Fruit fly (Drosophila melanogaster) whole organism, embryonic: ENCODE measurements around the gene CG15011.

Experiments used
- Awh ChIP-seq: fragments of 200-800 bp; sonication (Bioruptor generic); IDR thresholded peaks from 2 replicates; pipeline ENCODE4, ENCODE4 v1.3.6; 2022; ENCODE audit warnings: missing biosample characterization, missing genetic modification characterization
- BEAF-32 ChIP-seq: fragments of 200-800 bp; sonication (Bioruptor generic); optimal IDR thresholded peaks from 3 replicates; lab custom pipeline; 2017; ENCODE audit warnings: missing biosample characterization, missing genetic modification characterization, mild to moderate bottlenecking, moderate library complexity, missing genetic modification reagents
- CG10321 ChIP-seq: fragments of 200-800 bp; sonication (Bioruptor generic); IDR thresholded peaks from 2 replicates; pipeline ENCODE4 v1.3.6; 2022; ENCODE audit warnings: missing biosample characterization, missing genetic modification characterization
- CG10654 ChIP-seq: fragments of 200-800 bp; sonication (Bioruptor generic); optimal IDR thresholded peaks from 2 replicates; lab custom pipeline; 2016; ENCODE audit warnings: missing biosample characterization, missing genetic modification characterization
- CG11093 ChIP-seq: fragments of 200-800 bp; sonication (Bioruptor generic); IDR thresholded peaks from 3 replicates; pipeline ENCODE4 v1.3.6; 2022; ENCODE audit warnings: missing biosample characterization, missing genetic modification characterization
- CG16863 ChIP-seq: fragments of 200-800 bp; sonication (Bioruptor generic); optimal IDR thresholded peaks from 3 replicates; lab custom pipeline; 2016; ENCODE audit warnings: missing biosample characterization, missing genetic modification characterization
- CG17186 ChIP-seq: fragments of 200-800 bp; sonication (Bioruptor generic); optimal IDR thresholded peaks from 3 replicates; lab custom pipeline; 2017; ENCODE audit warnings: missing biosample characterization, missing genetic modification reagents, missing genetic modification characterization
- CG17361 ChIP-seq: fragments of 200-800 bp; sonication (Bioruptor generic); IDR thresholded peaks from 3 replicates; pipeline ENCODE4 v1.3.6; 2022; ENCODE audit warnings: missing biosample characterization, missing genetic modification characterization
- CG2875 ChIP-seq: fragments of 200-800 bp; sonication (Bioruptor generic); optimal IDR thresholded peaks from 2 replicates; lab custom pipeline; 2017; ENCODE audit warnings: missing biosample characterization, mild to moderate bottlenecking, missing genetic modification characterization, missing genetic modification reagents
- CG3163 ChIP-seq: fragments of 200-800 bp; sonication (Bioruptor generic); optimal IDR thresholded peaks from 3 replicates; lab custom pipeline; 2016; ENCODE audit warnings: missing biosample characterization, missing genetic modification characterization
- CG34224 ChIP-seq: fragments of 200-800 bp; sonication (Bioruptor generic); IDR thresholded peaks from 3 replicates; pipeline ENCODE4 v1.3.6; 2022; ENCODE audit warnings: missing biosample characterization, missing genetic modification characterization; ENCODE audit not compliant: partially characterized antibody
- CG34376 ChIP-seq: fragments of 200-800 bp; sonication (Bioruptor generic); optimal IDR thresholded peaks from 2 replicates; lab custom pipeline; 2018; ENCODE audit warnings: missing biosample characterization, mild to moderate bottlenecking, missing genetic modification characterization
- CG6854 ChIP-seq: fragments of 200-800 bp; sonication (Bioruptor generic); optimal IDR thresholded peaks from 3 replicates; lab custom pipeline; 2017; ENCODE audit warnings: missing biosample characterization, mild to moderate bottlenecking, missing genetic modification characterization
- CG7745 ChIP-seq: fragments of 200-800 bp; sonication (Bioruptor generic); optimal IDR thresholded peaks from 2 replicates; lab custom pipeline; 2018; ENCODE audit warnings: missing biosample characterization, mild to moderate bottlenecking, missing genetic modification characterization, moderate library complexity
- CG8089 ChIP-seq: fragments of 200-800 bp; sonication (Bioruptor generic); optimal IDR thresholded peaks from 3 replicates; lab custom pipeline; 2016; ENCODE audit warnings: missing biosample characterization, missing genetic modification characterization
- CoRest ChIP-seq: fragments of 200-800 bp; sonication (Bioruptor generic); optimal IDR thresholded peaks from 3 replicates; lab custom pipeline; 2018; ENCODE audit warnings: missing biosample characterization, mild to moderate bottlenecking, missing genetic modification characterization, moderate library complexity
- Eip74EF ChIP-seq, 2 experiments: fragments of 200-800 bp in 1 of 2; fragments of >200 bp in 1 of 2; sonication (Bioruptor generic) in 1 of 2; optimal IDR thresholded peaks; 2 replicates each; lab custom pipeline; 2017 to 2019; ENCODE audit warnings: missing biosample characterization in 2 of 2, missing genetic modification characterization in 2 of 2, mild to moderate bottlenecking in 1 of 2, moderate library complexity in 1 of 2
- Ets65A ChIP-seq: fragments of 200-800 bp; sonication (Bioruptor generic); peaks from one replicate; lab custom pipeline; 2016; ENCODE audit warnings: missing biosample characterization, missing genetic modification characterization
- HLH54F ChIP-seq: fragments of 200-800 bp; sonication (Bioruptor generic); optimal IDR thresholded peaks from 3 replicates; lab custom pipeline; 2016; ENCODE audit warnings: missing biosample characterization, missing genetic modification characterization
- Lpt ChIP-seq: fragments of >200 bp; optimal IDR thresholded peaks from 2 replicates; lab custom pipeline; 2018; ENCODE audit warnings: missing biosample characterization, missing genetic modification characterization
- MBD-R2 ChIP-seq: fragments of 200-800 bp; sonication (Bioruptor generic); IDR thresholded peaks from 2 replicates; pipeline ENCODE4 v1.3.6; 2022; ENCODE audit warnings: missing biosample characterization, missing genetic modification characterization
- Max ChIP-seq: fragments of 200-800 bp; sonication (Bioruptor generic); optimal IDR thresholded peaks from 2 replicates; lab custom pipeline; 2016; ENCODE audit warnings: missing biosample characterization, mild to moderate bottlenecking, missing genetic modification characterization
- Nf-YA ChIP-seq: fragments of 200-800 bp; sonication (Bioruptor generic); IDR thresholded peaks from 2 replicates; pipeline ENCODE4 v1.3.6; 2022; ENCODE audit warnings: missing biosample characterization, missing genetic modification characterization
- Scr ChIP-seq: fragments of 200-800 bp; sonication (Bioruptor generic); IDR thresholded peaks from 2 replicates; pipeline ENCODE4 v1.3.6; 2022; ENCODE audit warnings: missing biosample characterization, missing genetic modification characterization; ENCODE audit not compliant: partially characterized antibody
- TFAM ChIP-seq: fragments of 200-800 bp; sonication (Bioruptor generic); optimal IDR thresholded peaks from 2 replicates; lab custom pipeline; 2017; ENCODE audit warnings: missing biosample characterization, missing genetic modification characterization, inconsistent platforms
- Xrp1 ChIP-seq: fragments of 200-800 bp; sonication (Bioruptor generic); IDR thresholded peaks from 2 replicates; pipeline ENCODE4 v1.3.6; 2022; ENCODE audit warnings: missing biosample characterization, missing genetic modification characterization
- ab ChIP-seq: fragments of 200-800 bp; sonication (Bioruptor generic); optimal IDR thresholded peaks from 2 replicates; lab custom pipeline; 2016; ENCODE audit warnings: missing biosample characterization, missing genetic modification characterization
- ac ChIP-seq: fragments of 200-800 bp; sonication (Bioruptor generic); optimal IDR thresholded peaks from 3 replicates; lab custom pipeline; 2017; ENCODE audit warnings: missing biosample characterization, mild to moderate bottlenecking, missing genetic modification characterization
- br ChIP-seq: fragments of >200 bp; optimal IDR thresholded peaks from 2 replicates; lab custom pipeline; 2017
- chinmo ChIP-seq: fragments of 200-800 bp; sonication (Bioruptor generic); IDR thresholded peaks from 4 replicates; pipeline ENCODE4 v1.3.6; 2022; ENCODE audit warnings: missing biosample characterization, missing genetic modification characterization; ENCODE audit not compliant: partially characterized antibody
- danr ChIP-seq: fragments of 200-800 bp; sonication (Bioruptor generic); IDR thresholded peaks from 2 replicates; pipeline ENCODE4 v1.3.6; 2022; ENCODE audit warnings: missing biosample characterization, missing genetic modification characterization
- dmrt11E ChIP-seq: fragments of 200-800 bp; sonication (Bioruptor generic); optimal IDR thresholded peaks from 3 replicates; lab custom pipeline; 2018; ENCODE audit warnings: missing biosample characterization, mild to moderate bottlenecking, missing genetic modification characterization, moderate library complexity
- fd96Cb ChIP-seq: fragments of 200-800 bp; sonication (Bioruptor generic); optimal IDR thresholded peaks from 2 replicates; lab custom pipeline; 2018; ENCODE audit warnings: missing biosample characterization, mild to moderate bottlenecking, missing genetic modification characterization, moderate library complexity
- ind ChIP-seq: fragments of 200-800 bp; sonication (Bioruptor generic); optimal IDR thresholded peaks from 3 replicates; lab custom pipeline; 2016; ENCODE audit warnings: missing biosample characterization, missing genetic modification characterization
- mam ChIP-seq: fragments of 200-800 bp; sonication (Bioruptor generic); optimal IDR thresholded peaks from 3 replicates; lab custom pipeline; 2016; ENCODE audit warnings: missing biosample characterization, missing genetic modification characterization
- onecut ChIP-seq: fragments of 200-800 bp; sonication (Bioruptor generic); IDR thresholded peaks from 2 replicates; pipeline ENCODE4 v1.3.6; 2022; ENCODE audit warnings: missing biosample characterization, missing genetic modification characterization
- pan ChIP-seq, 4 experiments: fragments of >200 bp in 3 of 4; fragments of 200-800 bp in 1 of 4; sonication (Bioruptor generic) in 1 of 4; optimal IDR thresholded peaks in 3 of 4; IDR thresholded peaks in 1 of 4; 2 replicates each; pipeline versions ENCODE4 v1.3.6 to Lab custom; 2017 to 2022; ENCODE audit warnings: missing biosample characterization in 2 of 4, missing genetic modification characterization in 2 of 4, mixed read lengths in 1 of 4
- peb ChIP-seq: fragments of 200-800 bp; sonication (Bioruptor generic); IDR thresholded peaks from 2 replicates; pipeline ENCODE4 v1.3.6; 2022; ENCODE audit warnings: missing biosample characterization, missing genetic modification characterization
- pho ChIP-seq: fragments of 200-800 bp; sonication (Bioruptor generic); optimal IDR thresholded peaks from 2 replicates; lab custom pipeline; 2016; ENCODE audit warnings: missing biosample characterization, missing genetic modification characterization
- ranshi ChIP-seq: fragments of 200-800 bp; sonication (Bioruptor generic); IDR thresholded peaks from 2 replicates; pipeline ENCODE4 v1.3.6; 2022; ENCODE audit warnings: missing biosample characterization, missing genetic modification characterization
- salm ChIP-seq: fragments of 200-800 bp; sonication (Bioruptor generic); optimal IDR thresholded peaks from 2 replicates; lab custom pipeline; 2018; ENCODE audit warnings: missing biosample characterization, mild to moderate bottlenecking, missing genetic modification characterization
- sens ChIP-seq: fragments of 200-800 bp; sonication (Bioruptor generic); peaks from one replicate; lab custom pipeline; 2016; ENCODE audit warnings: missing biosample characterization, missing genetic modification characterization
- tin ChIP-seq: fragments of 200-800 bp; sonication (Bioruptor generic); optimal IDR thresholded peaks from 3 replicates; lab custom pipeline; 2016; ENCODE audit warnings: missing biosample characterization, missing genetic modification characterization
- vvl ChIP-seq: fragments of 200-800 bp; sonication (Bioruptor generic); IDR thresholded peaks from 2 replicates; pipeline ENCODE4 v1.3.6; 2022; ENCODE audit warnings: missing biosample characterization, missing genetic modification characterization
- zfh2 ChIP-seq: fragments of 200-800 bp; sonication (Bioruptor generic); optimal IDR thresholded peaks from 2 replicates; lab custom pipeline; 2016; ENCODE audit warnings: missing biosample characterization, missing genetic modification characterization

Gene CG15011

DNA sequence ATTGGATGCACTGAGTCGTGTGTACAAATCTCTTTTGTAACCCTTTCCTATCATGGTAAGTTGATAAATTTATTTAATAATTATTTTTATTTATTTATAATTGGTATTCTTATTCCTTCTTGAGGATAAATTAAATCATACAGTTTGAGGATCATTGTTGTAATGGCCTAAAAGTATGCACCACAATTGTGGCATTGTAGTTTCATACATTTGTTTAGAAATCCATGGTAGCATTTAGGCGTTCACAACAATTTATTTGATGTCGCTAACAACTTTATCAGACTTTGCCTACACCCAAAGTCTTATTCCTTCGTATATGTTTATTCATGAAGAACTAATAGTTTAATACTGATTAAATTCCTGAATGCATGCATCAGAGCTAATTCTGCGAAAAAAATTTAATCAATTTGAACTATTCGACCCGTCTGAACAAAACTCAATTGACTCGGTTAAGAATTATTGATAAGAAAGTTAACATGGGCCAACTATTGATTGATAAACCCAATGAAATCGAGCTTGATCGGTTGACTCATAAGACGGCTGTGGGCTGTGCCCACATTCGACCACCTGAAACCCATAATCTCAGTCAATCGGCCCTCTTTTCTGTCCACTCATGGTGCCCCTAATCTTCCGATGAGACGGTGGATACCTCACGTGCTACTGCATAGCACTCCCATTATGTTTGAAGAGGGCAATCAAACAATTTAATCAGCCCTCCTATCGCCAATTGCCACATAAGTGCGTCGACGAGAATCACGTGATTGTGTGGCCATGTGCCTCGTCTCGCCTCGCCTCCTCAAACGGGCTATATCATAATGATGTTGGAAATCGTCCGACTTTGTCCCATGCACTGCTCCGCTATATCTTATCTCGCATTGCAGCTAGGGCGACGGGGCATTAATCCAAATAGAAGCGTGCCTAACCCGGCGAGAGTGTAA is 39.4 kb downstream of the CG15011 start (continued):
- TF ChIP-seq CoRest = no peak
- TF ChIP-seq peb (GFP tag; lab: Robert Waterston, UW) = no peak
- no peak for TF ChIP-seq CG34224 (GFP tag; lab: Robert Waterston, UW)
- peak; percentile 15; the same call in 1 of the 2 replicates for TF ChIP-seq vvl
- no peak for TF ChIP-seq ab
- peak; percentile 88 for TF ChIP-seq CG34376 (GFP tag; lab: Kevin White, UChicago)
- 0 out of 4 replicates have a peak, but pooled peaks have one; percentile 67 for TF ChIP-seq chinmo
- 0 out of 2 replicates have a peak, but pooled peaks have one; percentile 11 for TF ChIP-seq MBD-R2 (GFP tag; lab: Robert Waterston, UW)
- TF ChIP-seq CG6854 (GFP tag; lab: Kevin White, UChicago) = no peak
- no peak for TF ChIP-seq BEAF-32
- TF ChIP-seq pho (GFP tag; lab: Kevin White, UChicago) = no peak
- no peak for TF ChIP-seq CG10654 (GFP tag; lab: Kevin White, UChicago)
- TF ChIP-seq Awh (GFP tag; lab: Robert Waterston, UW) = peak; percentile 56; the same call in 1 of the 2 replicates
- TF ChIP-seq Scr (GFP tag; lab: Robert Waterston, UW) = no peak
- TF ChIP-seq Nf-YA (GFP tag; lab: Robert Waterston, UW) = no peak
- TF ChIP-seq CG10321 = no peak
- TF ChIP-seq CG2875 (GFP tag; lab: Kevin White, UChicago) = peak; percentile 30
- no peak for TF ChIP-seq CG7745 (tag; lab: Kevin White, UChicago)
- no peak for TF ChIP-seq Xrp1
- TF ChIP-seq TFAM (GFP tag; lab: Kevin White, UChicago) = no peak
- TF ChIP-seq, all 482 proteins: peak for 54

dm6 chr3L:4215079-4215478 is 43.9 kb downstream of the CG15011 start, which contains the start of gene Cpr64Ad:
Gene Cpr64Ad, plus strand, starts transcription at chr3L:4215379.
- peak; percentile 47 for TF ChIP-seq Ets65A (GFP tag; lab: Kevin White, UChicago)
- TF ChIP-seq dmrt11E = no peak
- 0 out of 2 replicates have a peak, but pooled peaks have one; percentile 20 for TF ChIP-seq vvl
- TF ChIP-seq, all 482 proteins: peak for 2

DNA sequence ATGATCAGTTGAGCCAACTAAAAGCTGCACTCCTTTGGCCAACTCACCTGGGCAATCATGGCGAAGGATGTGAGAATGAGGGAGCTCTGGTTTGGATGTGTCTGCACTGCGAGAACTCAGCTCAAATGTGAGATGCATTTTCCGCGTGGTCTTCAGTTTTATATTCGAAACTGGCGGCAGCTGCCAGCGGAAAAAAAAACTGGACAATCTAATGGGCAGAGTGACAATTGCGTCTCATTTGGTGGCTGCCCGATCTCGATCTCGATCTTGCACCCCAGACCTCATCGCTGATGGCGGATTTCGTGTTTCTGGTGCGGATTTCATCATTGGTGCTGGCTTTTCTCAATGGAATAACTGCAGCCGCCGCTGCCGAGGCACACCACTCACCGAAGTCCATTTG is 46.1 kb downstream of the CG15011 start, which contains the start of gene Cpr64Ac:
Cpr64Ac (minus strand) TSS at position 101 of the 400 bp plus-strand sequence.
- no peak for TF ChIP-seq onecut (GFP tag; lab: Robert Waterston, UW)
- TF ChIP-seq zfh2 (GFP tag; lab: Kevin White, UChicago) = no peak
- no peak for TF ChIP-seq salm (tag; lab: Kevin White, UChicago)
- TF ChIP-seq danr (GFP tag; lab: Robert Waterston, UW) = no peak
- TF ChIP-seq sens (GFP tag; lab: Kevin White, UChicago) = peak; percentile 5
- TF ChIP-seq mam = no peak

- no peak for TF ChIP-seq ranshi
- TF ChIP-seq HLH54F = no peak
- TF ChIP-seq CG3163 (GFP tag; lab: Kevin White, UChicago) = no peak
- TF ChIP-seq CG17186 (GFP tag; lab: Kevin White, UChicago) = no peak
- TF ChIP-seq Eip74EF (GFP tag; optimal IDR thresholded peaks at IDR 0.05; lab: Kevin White, UChicago) = no peak
- TF ChIP-seq Max (GFP tag; lab: Kevin White, UChicago) = no peak
- TF ChIP-seq CG17361 = no peak
- TF ChIP-seq br (lab: Kevin White, UChicago) = no peak
- TF ChIP-seq ac (GFP tag; lab: Kevin White, UChicago) = no peak
- no peak for TF ChIP-seq CG7745 (tag; lab: Kevin White, UChicago)
- TF ChIP-seq tin (GFP tag; lab: Kevin White, UChicago) = no peak
- no peak for TF ChIP-seq CG11093
- TF ChIP-seq fd96Cb = no peak
- no peak for TF ChIP-seq pan (optimal IDR thresholded peaks at IDR 0.05; lab: Kevin White, UChicago)
- no peak for TF ChIP-seq pan (GFP tag; optimal IDR thresholded peaks at IDR 0.05 in 1 of 2, IDR thresholded peaks at IDR 0.05 in 1 of 2)
- no peak for TF ChIP-seq ind (GFP tag; lab: Kevin White, UChicago)
- no peak for TF ChIP-seq CG16863 (GFP tag; lab: Kevin White, UChicago)
- no peak for TF ChIP-seq CG8089 (GFP tag; lab: Kevin White, UChicago)
- no peak for TF ChIP-seq Lpt (GFP tag; lab: Kevin White, UChicago)
These were observed 47.5 kb downstream of the CG15011 start, which contains the start of gene Cpr64Ab for dm6 chr3L:4211440-4211839. Gene Cpr64Ab, minus strand, starts transcription at chr3L:4211540.
